Worm (Caenorhabditis elegans) whole organism, mixed stage, embryonic: ENCODE measurements around the gene rheb-1.

Source experiments
- elt-3 ChIP-seq: fragments of 150-350 bp; optimal IDR thresholded peaks from 2 replicates; lab custom pipeline; 2014; ENCODE audit warnings: missing biosample characterization, missing genetic modification characterization
- mep-1 ChIP-seq: fragments of 150-350 bp; optimal IDR thresholded peaks from 2 replicates; lab custom pipeline; 2017; ENCODE audit warnings: missing biosample characterization, missing genetic modification reagents, missing genetic modification characterization, inconsistent platforms
- nhr-12 ChIP-seq: fragments of 150-350 bp; optimal IDR thresholded peaks from 2 replicates; lab custom pipeline; 2014; ENCODE audit warnings: missing biosample characterization, missing genetic modification characterization
- ztf-11 ChIP-seq: fragments of 150-350 bp; optimal IDR thresholded peaks from 2 replicates; lab custom pipeline; 2014; ENCODE audit warnings: missing biosample characterization, missing genetic modification characterization

- TF ChIP-seq elt-3 (tag; lab: Kevin White, UChicago) = no peak
- TF ChIP-seq mep-1 (tag; lab: Kevin White, UChicago) = no peak
- no peak for TF ChIP-seq ztf-11
- no peak for TF ChIP-seq nhr-12
These were observed 1.9 kb downstream of the rheb-1 start, which contains the start of gene F54C8.7 for ce11 chrIII:9453962-9454361.
